Worm (Caenorhabditis elegans) whole organism, early embryonic: ENCODE data around the gene F39G3.4.

Experiments
- B0310.2 ChIP-seq: sonication (generic microtip); optimal IDR thresholded peaks from 2 replicates; lab custom pipeline; 2016; ENCODE audit warnings: mild to moderate bottlenecking, missing genetic modification characterization, missing compliant biosample characterization
- ama-1 ChIP-seq: fragments of 150-350 bp; optimal IDR thresholded peaks from 2 replicates; lab custom pipeline; 2014
- ceh-13 ChIP-seq: fragments of 200-800 bp; sonication (Bioruptor generic); optimal IDR thresholded peaks from 2 replicates; lab custom pipeline; 2018; ENCODE audit warnings: mild to moderate bottlenecking, missing genetic modification characterization, missing compliant biosample characterization
- flt-1 ChIP-seq: fragments of 200-800 bp; sonication (Bioruptor generic); IDR thresholded peaks from 2 replicates; pipeline ENCODE4 v1.3.6; 2022; ENCODE audit warnings: missing genetic modification characterization, missing compliant biosample characterization
- sea-1 ChIP-seq: fragments of 200-800 bp; sonication (Bioruptor generic); conservative IDR thresholded peaks from 2 replicates; pipeline ENCODE4 v1.3.6; 2022; ENCODE audit warnings: missing genetic modification characterization, missing compliant biosample characterization
- tbx-11 ChIP-seq: fragments of 200-800 bp; sonication (Bioruptor generic); IDR thresholded peaks from 2 replicates; pipeline ENCODE4 v1.3.6; 2022; ENCODE audit warnings: missing genetic modification characterization, missing compliant biosample characterization
- tbx-37 ChIP-seq: fragments of 200-800 bp; sonication (Bioruptor generic); conservative IDR thresholded peaks from 2 replicates; pipeline ENCODE4 v1.3.6; 2022; ENCODE audit warnings: missing genetic modification reagents, missing genetic modification characterization, missing compliant biosample characterization
- tra-4 ChIP-seq: sonication (generic microtip); optimal IDR thresholded peaks from 2 replicates; lab custom pipeline; 2017; ENCODE audit warnings: missing genetic modification characterization, missing compliant biosample characterization

ce11 chrV:4719965-4720364 is 4.6 kb upstream of the F39G3.4 start, which contains the start of gene prx-6:
- TF ChIP-seq tbx-37 (GFP tag; lab: Robert Waterston, UW) (no peak), ama-1 (lab: Kevin White, UChicago) (no peak), sea-1 (no peak), flt-1 (GFP tag; lab: Robert Waterston, UW) (no peak), tbx-11 (GFP tag; lab: Robert Waterston, UW) (no peak), ceh-13 (GFP tag; lab: Kevin White, UChicago) (no peak), tra-4 (tag; lab: Kevin White, UChicago) (no peak), B0310.2 (tag; lab: Kevin White, UChicago) (no peak)
